Worm (Caenorhabditis elegans): ENCODE measurements around the gene R01E6.7.

DNA sequence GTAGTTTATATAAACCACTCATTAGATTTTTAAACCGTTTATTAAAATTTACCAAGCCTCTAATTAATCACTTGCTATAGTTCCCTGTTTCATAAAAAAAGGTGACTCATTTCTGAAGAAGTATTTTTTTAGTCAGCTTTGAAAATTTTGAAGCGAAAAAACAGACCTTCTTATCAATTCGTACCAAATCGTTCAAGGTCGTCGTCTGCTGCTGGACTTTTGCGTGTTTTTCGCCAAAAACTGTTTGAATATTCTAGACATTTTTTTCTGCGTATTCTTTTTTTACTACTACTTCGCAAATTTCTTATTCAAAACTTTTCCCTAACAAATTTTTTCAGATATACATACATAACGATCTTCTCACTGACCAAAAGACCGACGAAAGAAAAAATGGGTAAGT lies 27.5 kb downstream of the R01E6.7 start, which contains the start of gene cah-4:
- no peak for TF ChIP-seq B0310.2 (tag; optimal IDR thresholded peaks at IDR 0.05)
- no peak for TF ChIP-seq ceh-13 (GFP tag; optimal IDR thresholded peaks at IDR 0.05)
- TF ChIP-seq flt-1 (GFP tag; IDR thresholded peaks at IDR 0.05) = no peak
- no peak for TF ChIP-seq tbx-37 (GFP tag; conservative IDR thresholded peaks at IDR 0.05)
- no peak for TF ChIP-seq ama-1 (optimal IDR thresholded peaks at IDR 0.05)
- no peak for TF ChIP-seq tbx-11 (GFP tag; IDR thresholded peaks at IDR 0.05)
- TF ChIP-seq hmg-4 (GFP tag; optimal IDR thresholded peaks at IDR 0.05) = no peak
- TF ChIP-seq hmbx-1 (tag; optimal IDR thresholded peaks at IDR 0.05) = no peak

All from whole organism, early embryonic.